Fruit fly (Drosophila melanogaster) whole organism, prepupa: ENCODE data around the gene CG15571.

Source experiments
- CG4318 ChIP-seq: fragments of 200-800 bp; sonication (Bioruptor generic); optimal IDR thresholded peaks from 3 replicates; lab custom pipeline; 2017; ENCODE audit warnings: missing biosample characterization, mild to moderate bottlenecking, missing genetic modification characterization
- Ets96B ChIP-seq: fragments of 200-800 bp; optimal IDR thresholded peaks from 2 replicates; lab custom pipeline; 2019; ENCODE audit warnings: missing biosample characterization, mild to moderate bottlenecking, missing genetic modification characterization, moderate library complexity
- Gug ChIP-seq: fragments of 200-800 bp; sonication (Bioruptor generic); IDR thresholded peaks from 2 replicates; pipeline ENCODE4 v1.3.6; 2022; ENCODE audit warnings: missing biosample characterization, missing genetic modification characterization
- Lpt ChIP-seq: fragments of 200-800 bp; sonication (Bioruptor generic); optimal IDR thresholded peaks from 3 replicates; lab custom pipeline; 2016; ENCODE audit warnings: missing biosample characterization, missing genetic modification characterization
- acj6 ChIP-seq: fragments of 200-800 bp; sonication (Bioruptor generic); optimal IDR thresholded peaks from 3 replicates; lab custom pipeline; 2016; ENCODE audit warnings: missing biosample characterization, missing genetic modification characterization
- esn ChIP-seq: fragments of 200-800 bp; sonication (Bioruptor generic); optimal IDR thresholded peaks from 2 replicates; lab custom pipeline; 2016; ENCODE audit warnings: missing biosample characterization, mild to moderate bottlenecking, missing genetic modification characterization, moderate library complexity
- pdm3 ChIP-seq: fragments of 200-800 bp; sonication (Bioruptor generic); optimal IDR thresholded peaks from 3 replicates; lab custom pipeline; 2016; ENCODE audit warnings: missing biosample characterization, missing genetic modification characterization
- svp ChIP-seq: fragments of 200-800 bp; sonication (Bioruptor generic); peaks from one replicate; lab custom pipeline; 2016; ENCODE audit warnings: missing biosample characterization, missing genetic modification characterization

DNA sequence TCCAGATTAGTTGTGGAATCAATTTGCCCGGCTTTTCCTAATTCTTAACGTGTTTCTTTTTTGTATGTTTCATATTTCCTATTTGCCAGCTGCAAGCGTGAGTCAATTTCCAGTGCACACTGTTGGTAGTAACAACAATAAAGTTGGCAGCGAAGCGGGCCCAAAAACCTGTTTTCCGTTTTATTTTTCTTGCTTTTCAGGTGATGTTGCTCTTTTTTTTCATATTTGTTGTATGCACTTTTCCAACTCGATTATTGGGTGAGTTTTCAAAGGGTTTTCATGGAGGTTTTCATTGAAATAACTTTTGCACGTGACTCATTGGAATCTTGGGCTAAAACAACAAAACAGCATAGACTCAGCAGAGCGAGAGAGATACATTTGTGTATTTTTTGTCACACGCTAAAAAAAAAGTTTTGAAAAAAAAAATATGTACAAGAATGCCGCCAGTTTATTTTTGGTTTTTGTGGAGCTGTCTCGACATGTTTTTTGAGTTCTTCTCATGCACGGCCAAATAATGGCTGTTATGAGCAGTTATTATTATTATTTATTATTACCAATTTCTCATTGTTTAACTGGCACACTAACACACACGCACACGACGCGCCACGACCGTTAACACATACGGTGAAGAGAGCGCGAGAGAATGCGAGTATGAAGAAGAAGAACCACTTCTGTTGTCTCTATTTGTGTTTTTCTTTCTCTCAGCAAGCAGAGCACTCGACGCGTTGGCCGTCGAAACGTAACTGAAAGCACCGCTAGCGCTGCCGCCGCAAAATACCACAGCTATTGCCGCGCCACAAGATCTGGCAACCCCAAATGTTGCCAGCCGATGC is 11.6 kb downstream of the CG15571 start, which contains the start of gene Fas2:
- TF ChIP-seq Lpt (GFP tag; lab: Kevin White, UChicago) = peak; percentile 61
- TF ChIP-seq esn (GFP tag; lab: Kevin White, UChicago) = peak; percentile 60
- TF ChIP-seq pdm3 = peak; percentile 30
- peak; percentile 20; the same call in 1 of the 2 replicates for TF ChIP-seq Gug (GFP tag; lab: Robert Waterston, UW)
- peak; percentile 20 for TF ChIP-seq Ets96B (tag; lab: Kevin White, UChicago)
- peak; percentile 32 for TF ChIP-seq CG4318 (GFP tag; lab: Kevin White, UChicago)
- TF ChIP-seq svp (GFP tag; lab: Kevin White, UChicago) = peak; percentile 76
- peak; percentile 5 for TF ChIP-seq acj6
